Fruit fly (Drosophila melanogaster) whole organism, wandering third instar larva: ENCODE results near the gene PIG-Wb.
A peak's percentile ranks its signal among the peaks of the same experiment; 100 is the strongest.

Experiments
- Abd-B ChIP-seq: fragments of >200 bp; optimal IDR thresholded peaks from 2 replicates; lab custom pipeline; 2017; ENCODE audit warnings: missing biosample characterization, missing genetic modification characterization
- CG32264 ChIP-seq: fragments of 200-800 bp; sonication (Bioruptor generic); optimal IDR thresholded peaks from 2 replicates; lab custom pipeline; 2016; ENCODE audit warnings: missing biosample characterization, missing genetic modification characterization
- CG9705 ChIP-seq: fragments of 200-800 bp; sonication (Bioruptor generic); optimal IDR thresholded peaks from 2 replicates; lab custom pipeline; 2018; ENCODE audit warnings: missing biosample characterization, mild to moderate bottlenecking, missing genetic modification characterization
- CrebA ChIP-seq: fragments of 200-800 bp; sonication (Bioruptor generic); optimal IDR thresholded peaks from 2 replicates; lab custom pipeline; 2016; ENCODE audit warnings: missing biosample characterization, mild to moderate bottlenecking, missing genetic modification characterization, borderline replicate concordance
- Dfd ChIP-seq: fragments of >200 bp; optimal IDR thresholded peaks from 2 replicates; lab custom pipeline; 2017; ENCODE audit warnings: missing biosample characterization, missing genetic modification characterization
- Dif ChIP-seq: fragments of 200-275, 200-300 bp; sonication (Bioruptor generic); optimal IDR thresholded peaks from 2 replicates; lab custom pipeline; 2018; ENCODE audit warnings: missing biosample characterization, missing genetic modification characterization; ENCODE audit not compliant: partially characterized antibody
- GATAd ChIP-seq: sonication (Bioruptor generic); optimal IDR thresholded peaks from 2 replicates; lab custom pipeline; 2016; ENCODE audit warnings: missing biosample characterization, missing genetic modification characterization
- HLH106 ChIP-seq: fragments of 200-800 bp; optimal IDR thresholded peaks from 3 replicates; lab custom pipeline; 2019; ENCODE audit warnings: missing biosample characterization, mild to moderate bottlenecking, missing genetic modification characterization, moderate library complexity
- Hnf4 ChIP-seq: fragments of 200-800 bp; sonication (Bioruptor generic); optimal IDR thresholded peaks from 2 replicates; lab custom pipeline; 2016; ENCODE audit warnings: missing biosample characterization, mild to moderate bottlenecking, missing genetic modification characterization
- Hr78 ChIP-seq: fragments of >200 bp; optimal IDR thresholded peaks from 2 replicates; lab custom pipeline; 2017; ENCODE audit warnings: missing biosample characterization, missing genetic modification characterization
- Hr83 ChIP-seq: fragments of 200-300 bp; sonication (Bioruptor generic); optimal IDR thresholded peaks from 2 replicates; lab custom pipeline; 2016; ENCODE audit warnings: missing biosample characterization, mild to moderate bottlenecking, missing genetic modification characterization, moderate library complexity; ENCODE audit not compliant: poor library complexity, severe bottlenecking
- Jra ChIP-seq: sonication (Bioruptor generic); optimal IDR thresholded peaks from 2 replicates; lab custom pipeline; 2016; ENCODE audit warnings: missing biosample characterization, missing genetic modification characterization
- Mio ChIP-seq: sonication (Bioruptor generic); optimal IDR thresholded peaks from 2 replicates; lab custom pipeline; 2016; ENCODE audit warnings: missing biosample characterization, missing genetic modification characterization
- Myc ChIP-seq: fragments of >200 bp; optimal IDR thresholded peaks from 2 replicates; lab custom pipeline; 2017
- N ChIP-seq: fragments of >200 bp; optimal IDR thresholded peaks from 2 replicates; lab custom pipeline; 2018; ENCODE audit warnings: missing biosample characterization, missing external identifiers, missing genetic modification characterization
- OdsH ChIP-seq: fragments of 200-800 bp; sonication (Bioruptor generic); optimal IDR thresholded peaks from 2 replicates; lab custom pipeline; 2016; ENCODE audit warnings: missing biosample characterization, mild to moderate bottlenecking, missing genetic modification characterization
- Rel ChIP-seq, 2 experiments: fragments of 200-800 bp; sonication (Bioruptor generic) in 1 of 2; optimal IDR thresholded peaks; 2 replicates in 1 of 2; 3 replicates in 1 of 2; lab custom pipeline; 2016 to 2019; ENCODE audit warnings: mild to moderate bottlenecking in 2 of 2, missing biosample characterization in 2 of 2, missing genetic modification characterization in 2 of 2, moderate library complexity in 1 of 2
- Sp1 ChIP-seq: fragments of 200-800 bp; sonication (Bioruptor generic); optimal IDR thresholded peaks from 3 replicates; lab custom pipeline; 2019; ENCODE audit warnings: missing biosample characterization, mild to moderate bottlenecking, missing genetic modification characterization, moderate library complexity
- Vsx2 ChIP-seq: fragments of 200-300, 225-300 bp; sonication (Bioruptor generic); optimal IDR thresholded peaks from 2 replicates; lab custom pipeline; 2018; ENCODE audit warnings: missing biosample characterization, missing genetic modification characterization; ENCODE audit not compliant: partially characterized antibody
- br ChIP-seq: fragments of 200-800 bp; sonication (Bioruptor generic); optimal IDR thresholded peaks from 2 replicates; lab custom pipeline; 2016; ENCODE audit warnings: missing biosample characterization, missing genetic modification characterization
- brk ChIP-seq: fragments of 200-800 bp; sonication (Bioruptor generic); optimal IDR thresholded peaks from 2 replicates; lab custom pipeline; 2016; ENCODE audit warnings: missing biosample characterization, mild to moderate bottlenecking, missing genetic modification characterization
- dl ChIP-seq, 2 experiments: fragments of 175-275, 200-275 bp in 1 of 2; fragments of 200-275 bp in 1 of 2; sonication (Bioruptor generic); optimal IDR thresholded peaks; lab custom pipeline; 2018; ENCODE audit warnings: mild to moderate bottlenecking in 2 of 2, missing biosample characterization in 2 of 2, missing genetic modification characterization in 2 of 2, moderate library complexity in 2 of 2; ENCODE audit not compliant: partially characterized antibody in 2 of 2, insufficient read depth in 1 of 2
- dmrt93B ChIP-seq: fragments of 200-800 bp; sonication (Bioruptor generic); optimal IDR thresholded peaks from 2 replicates; lab custom pipeline; 2018; ENCODE audit warnings: missing biosample characterization, mild to moderate bottlenecking, missing genetic modification characterization
- dsf ChIP-seq: sonication (Bioruptor generic); optimal IDR thresholded peaks from 2 replicates; lab custom pipeline; 2016; ENCODE audit warnings: missing biosample characterization, missing genetic modification characterization, borderline replicate concordance
- ey ChIP-seq: fragments of 200-800 bp; sonication (Bioruptor generic); optimal IDR thresholded peaks from 2 replicates; lab custom pipeline; 2016; ENCODE audit warnings: missing biosample characterization, missing genetic modification characterization
- foxo ChIP-seq, 2 experiments: fragments of 200-800 bp; sonication (Bioruptor generic); optimal IDR thresholded peaks; 2 replicates in 1 of 2; 3 replicates in 1 of 2; lab custom pipeline; 2016 to 2017; ENCODE audit warnings: missing biosample characterization in 2 of 2, missing genetic modification characterization in 2 of 2
- fru ChIP-seq: fragments of 200-800 bp; sonication (Bioruptor generic); optimal IDR thresholded peaks from 3 replicates; lab custom pipeline; 2016; ENCODE audit warnings: missing biosample characterization, mild to moderate bottlenecking, missing genetic modification characterization
- h ChIP-seq: fragments of 200-800 bp; sonication (Bioruptor generic); optimal IDR thresholded peaks from 3 replicates; lab custom pipeline; 2016; ENCODE audit warnings: missing biosample characterization, mild to moderate bottlenecking, missing genetic modification characterization
- jim ChIP-seq: fragments of 175-275, 200-325 bp; sonication (Bioruptor generic); optimal IDR thresholded peaks from 2 replicates; lab custom pipeline; 2016; ENCODE audit warnings: missing biosample characterization, mild to moderate bottlenecking, missing genetic modification characterization
- lola ChIP-seq: fragments of >200 bp; optimal IDR thresholded peaks from 2 replicates; lab custom pipeline; 2017; ENCODE audit warnings: missing biosample characterization, missing genetic modification characterization
- pan ChIP-seq: fragments of >200 bp; optimal IDR thresholded peaks from 2 replicates; lab custom pipeline; 2017
- psq ChIP-seq: fragments of 200-800 bp; sonication (Bioruptor generic); optimal IDR thresholded peaks from 3 replicates; lab custom pipeline; 2017; ENCODE audit warnings: missing biosample characterization, mild to moderate bottlenecking, missing genetic modification characterization, moderate library complexity
- rgr ChIP-seq: fragments of 200-800 bp; sonication (Bioruptor generic); optimal IDR thresholded peaks from 3 replicates; lab custom pipeline; 2016; ENCODE audit warnings: missing biosample characterization, mild to moderate bottlenecking, missing genetic modification characterization
- sage ChIP-seq: fragments of 200-800 bp; sonication (Bioruptor generic); optimal IDR thresholded peaks from 2 replicates; lab custom pipeline; 2016; ENCODE audit warnings: missing biosample characterization, mild to moderate bottlenecking, missing genetic modification characterization
- sv ChIP-seq: fragments of 200-800 bp; sonication (Bioruptor generic); optimal IDR thresholded peaks from 3 replicates; lab custom pipeline; 2016; ENCODE audit warnings: missing biosample characterization, missing genetic modification characterization
- tai ChIP-seq: sonication (Bioruptor generic); optimal IDR thresholded peaks from 2 replicates; lab custom pipeline; 2016; ENCODE audit warnings: missing biosample characterization, missing genetic modification characterization
- usp ChIP-seq: fragments of >200 bp; optimal IDR thresholded peaks from 2 replicates; lab custom pipeline; 2017; ENCODE audit warnings: missing biosample characterization, missing genetic modification characterization
- woc ChIP-seq: sonication (Bioruptor generic); optimal IDR thresholded peaks from 2 replicates; lab custom pipeline; 2016; ENCODE audit warnings: missing biosample characterization, mild to moderate bottlenecking, missing genetic modification characterization

Gene PIG-Wb

DNA sequence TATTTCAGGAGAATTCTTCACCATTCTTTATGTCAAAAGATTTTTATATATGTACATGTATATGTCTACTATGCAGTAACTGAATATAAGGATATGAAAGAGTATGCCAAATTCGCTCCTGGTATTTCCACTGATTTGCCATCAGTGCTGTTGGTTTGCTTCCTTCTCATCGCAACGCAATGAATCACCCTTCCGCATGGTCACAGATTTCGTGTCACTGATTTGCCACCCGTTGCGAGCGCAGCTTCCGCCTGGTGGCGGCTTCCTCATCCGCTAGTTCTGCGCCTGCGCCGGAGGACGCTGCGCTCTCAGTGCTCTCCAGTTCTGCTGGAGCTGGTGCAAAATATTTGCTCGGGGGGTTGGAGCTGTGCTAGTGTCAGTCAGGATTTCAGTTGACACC lies 10.3 kb upstream of the PIG-Wb start:
- no peak for TF ChIP-seq usp (GFP tag; lab: Kevin White, UChicago)
- peak; percentile 51 for TF ChIP-seq Vsx2 (GFP tag; lab: Kevin White, UChicago)
- no peak for TF ChIP-seq Rel (GFP tag; optimal IDR thresholded peaks at IDR 0.05; lab: Kevin White, UChicago)
- no peak for TF ChIP-seq Rel (tag; optimal IDR thresholded peaks at IDR 0.05; lab: Kevin White, UChicago)
- TF ChIP-seq ey = no peak
- TF ChIP-seq Hnf4 (GFP tag; lab: Kevin White, UChicago) = no peak
- TF ChIP-seq Mio (GFP tag; lab: Kevin White, UChicago) = no peak
- no peak for TF ChIP-seq br (GFP tag; lab: Kevin White, UChicago)
- no peak for TF ChIP-seq sv (GFP tag; lab: Kevin White, UChicago)

- TF ChIP-seq HLH106 (peak; percentile 100), CG32264 (GFP tag; lab: Kevin White, UChicago) (peak; percentile 99), OdsH (GFP tag; lab: Kevin White, UChicago) (peak; percentile 99), brk (no peak), Rel (GFP tag; optimal IDR thresholded peaks at IDR 0.05; lab: Kevin White, UChicago) (peak; percentile 97), Rel (tag; optimal IDR thresholded peaks at IDR 0.05; lab: Kevin White, UChicago) (peak; percentile 93), Hr83 (peak; percentile 95), Mio (GFP tag; lab: Kevin White, UChicago) (peak; percentile 88), h (GFP tag; lab: Kevin White, UChicago) (peak; percentile 100), Abd-B (GFP tag; lab: Kevin White, UChicago) (no peak), sv (GFP tag; lab: Kevin White, UChicago) (peak; percentile 99), sage (GFP tag; lab: Kevin White, UChicago) (peak; percentile 99), psq (GFP tag; lab: Kevin White, UChicago) (peak; percentile 97), Jra (GFP tag; lab: Kevin White, UChicago) (peak; percentile 98), dsf (GFP tag; lab: Kevin White, UChicago) (peak; percentile 94), foxo (GFP tag; optimal IDR thresholded peaks at IDR 0.05; lab: Kevin White, UChicago) (peak; percentile 96 to 100), GATAd (GFP tag; lab: Kevin White, UChicago) (peak; percentile 94), ey (peak; percentile 99), CG9705 (peak; percentile 99), usp (GFP tag; lab: Kevin White, UChicago) (no peak), lola (no peak), Sp1 (GFP tag; lab: Kevin White, UChicago) (peak; percentile 99), Dif (peak; percentile 4), woc (GFP tag; lab: Kevin White, UChicago) (peak; percentile 98), Hr78 (GFP tag; lab: Kevin White, UChicago) (no peak), Vsx2 (GFP tag; lab: Kevin White, UChicago) (no peak), N (GFP tag; lab: Kevin White, UChicago) (no peak), br (GFP tag; lab: Kevin White, UChicago) (peak; percentile 99), CrebA (no peak), jim (peak; percentile 33), tai (GFP tag; lab: Kevin White, UChicago) (no peak), rgr (GFP tag; lab: Kevin White, UChicago) (peak; percentile 99), Myc (no peak), dl (GFP tag; optimal IDR thresholded peaks at IDR 0.05; lab: Kevin White, UChicago; ENCODE audit: insufficient read depth in 1 of 2, partially characterized antibody in 2 of 2) (no peak), fru (GFP tag; lab: Kevin White, UChicago) (peak; percentile 99), pan (no peak), Hnf4 (GFP tag; lab: Kevin White, UChicago) (peak; percentile 99), dmrt93B (GFP tag; lab: Kevin White, UChicago) (peak; percentile 99), Dfd (GFP tag; lab: Kevin White, UChicago) (no peak)
Observed at dm6 chr3L:1746338-1747199, 8.7 kb upstream of the PIG-Wb start, which contains the start of gene CG13921. Gene CG13921 (plus strand): TSS chr3L:1746907.
